Worm (Caenorhabditis elegans) whole organism, L3 larva: ENCODE results near the gene thoc-1.

Source experiments
- R02D3.7 ChIP-seq: fragments of 150-350 bp; optimal IDR thresholded peaks from 2 replicates; lab custom pipeline; 2014; ENCODE audit warnings: missing biosample characterization, missing genetic modification characterization
- ZK546.5 ChIP-seq: sonication (generic microtip); optimal IDR thresholded peaks from 2 replicates; lab custom pipeline; 2017; ENCODE audit warnings: missing biosample characterization, missing genetic modification characterization
- aly-2 ChIP-seq: fragments of 150-350 bp; optimal IDR thresholded peaks from 2 replicates; lab custom pipeline; 2014; ENCODE audit warnings: missing biosample characterization, missing genetic modification characterization
- ama-1 ChIP-seq: fragments of 150-350 bp; optimal IDR thresholded peaks from 2 replicates; lab custom pipeline; 2018
- ceh-16 ChIP-seq: sonication (generic microtip); optimal IDR thresholded peaks from 2 replicates; lab custom pipeline; 2017; ENCODE audit warnings: missing biosample characterization, missing genetic modification characterization
- ceh-28 ChIP-seq: fragments of 150-350 bp; optimal IDR thresholded peaks from 2 replicates; lab custom pipeline; 2014; ENCODE audit warnings: missing biosample characterization, missing genetic modification reagents, missing genetic modification characterization
- ceh-82 ChIP-seq: fragments of 150-350 bp; optimal IDR thresholded peaks from 2 replicates; lab custom pipeline; 2014; ENCODE audit warnings: missing biosample characterization, missing genetic modification characterization
- ceh-9 ChIP-seq: sonication (generic microtip); optimal IDR thresholded peaks from 2 replicates; lab custom pipeline; 2018; ENCODE audit warnings: missing biosample characterization, missing genetic modification characterization
- egl-27 ChIP-seq: sonication (generic microtip); optimal IDR thresholded peaks from 4 replicates; lab custom pipeline; 2017; ENCODE audit warnings: missing biosample characterization, missing genetic modification reagents, missing genetic modification characterization
- elt-1 ChIP-seq: fragments of 150-350 bp; optimal IDR thresholded peaks from 2 replicates; lab custom pipeline; 2014; ENCODE audit warnings: missing biosample characterization, missing genetic modification characterization
- elt-2 ChIP-seq: sonication (generic microtip); optimal IDR thresholded peaks from 2 replicates; lab custom pipeline; 2016; ENCODE audit warnings: missing genetic modification reagents, mild to moderate bottlenecking, missing genetic modification characterization, missing compliant biosample characterization
- elt-3 ChIP-seq, 3 experiments: fragments of 150-350 bp in 1 of 3; sonication (generic microtip) in 2 of 3; optimal IDR thresholded peaks; 2 replicates in 2 of 3; 4 replicates in 1 of 3; lab custom pipeline; 2014 to 2017; ENCODE audit warnings: missing biosample characterization in 3 of 3, missing genetic modification characterization in 3 of 3
- eor-1 ChIP-seq, 2 experiments: fragments of 150-350 bp; optimal IDR thresholded peaks; 2 replicates each; lab custom pipeline; 2014 to 2018; ENCODE audit warnings: missing biosample characterization in 2 of 2, missing genetic modification characterization in 2 of 2
- fkh-10 ChIP-seq: sonication (generic microtip); optimal IDR thresholded peaks from 2 replicates; lab custom pipeline; 2017; ENCODE audit warnings: missing biosample characterization, missing genetic modification reagents, missing genetic modification characterization
- fos-1 ChIP-seq: fragments of 150-350 bp; optimal IDR thresholded peaks from 2 replicates; lab custom pipeline; 2014; ENCODE audit warnings: missing biosample characterization, missing genetic modification characterization
- hmg-11 ChIP-seq: sonication (generic microtip); optimal IDR thresholded peaks from 2 replicates; lab custom pipeline; 2016; ENCODE audit warnings: missing genetic modification characterization, missing compliant biosample characterization
- jun-1 ChIP-seq: fragments of 150-350 bp; optimal IDR thresholded peaks from 2 replicates; lab custom pipeline; 2014; ENCODE audit warnings: missing biosample characterization, missing genetic modification reagents, missing genetic modification characterization
- lin-15B ChIP-seq: fragments of 150-350 bp; optimal IDR thresholded peaks from 2 replicates; lab custom pipeline; 2014; ENCODE audit warnings: missing biosample characterization, missing genetic modification characterization
- lin-39 ChIP-seq: fragments of 150-350 bp; optimal IDR thresholded peaks from 2 replicates; lab custom pipeline; 2018; ENCODE audit warnings: missing biosample characterization, missing genetic modification reagents, missing genetic modification characterization
- lsy-12 ChIP-seq: sonication (generic microtip); optimal IDR thresholded peaks from 2 replicates; lab custom pipeline; 2016; ENCODE audit warnings: mild to moderate bottlenecking, missing genetic modification characterization, missing compliant biosample characterization
- mdl-1 ChIP-seq: fragments of 150-350 bp; optimal IDR thresholded peaks from 2 replicates; lab custom pipeline; 2014; ENCODE audit warnings: missing biosample characterization, missing genetic modification characterization
- mml-1 ChIP-seq: fragments of 150-350 bp; sonication (generic microtip); optimal IDR thresholded peaks from 3 replicates; lab custom pipeline; 2014; ENCODE audit warnings: missing biosample characterization, missing genetic modification characterization
- nfya-1 ChIP-seq: sonication (generic microtip); optimal IDR thresholded peaks from 2 replicates; lab custom pipeline; 2017; ENCODE audit warnings: missing genetic modification characterization, mild to moderate bottlenecking, missing compliant biosample characterization, antibody characterized with exemption, moderate library complexity; ENCODE audit not compliant: insufficient read depth
- nhr-11 ChIP-seq: fragments of 150-350 bp; optimal IDR thresholded peaks from 2 replicates; lab custom pipeline; 2014; ENCODE audit warnings: missing biosample characterization, missing genetic modification characterization
- nhr-12 ChIP-seq: fragments of 150-350 bp; optimal IDR thresholded peaks from 2 replicates; lab custom pipeline; 2014; ENCODE audit warnings: missing biosample characterization, missing genetic modification characterization
- nhr-237 ChIP-seq: fragments of 150-350 bp; optimal IDR thresholded peaks from 2 replicates; lab custom pipeline; 2014; ENCODE audit warnings: missing biosample characterization, missing genetic modification characterization
- nhr-25 ChIP-seq: sonication (generic microtip); optimal IDR thresholded peaks from 2 replicates; lab custom pipeline; 2017; ENCODE audit warnings: missing biosample characterization, missing genetic modification characterization
- nhr-28 ChIP-seq: fragments of 150-350 bp; optimal IDR thresholded peaks from 2 replicates; lab custom pipeline; 2014; ENCODE audit warnings: missing biosample characterization, missing genetic modification characterization
- nhr-43 ChIP-seq: sonication (generic microtip); optimal IDR thresholded peaks from 2 replicates; lab custom pipeline; 2016; ENCODE audit warnings: mild to moderate bottlenecking, missing genetic modification characterization, missing compliant biosample characterization; ENCODE audit not compliant: poor library complexity, severe bottlenecking
- pha-4 ChIP-seq: fragments of 150-350 bp; optimal IDR thresholded peaks from 2 replicates; lab custom pipeline; 2014; ENCODE audit warnings: missing biosample characterization, missing genetic modification reagents, missing genetic modification characterization
- pqm-1 ChIP-seq: fragments of 150-350 bp; optimal IDR thresholded peaks from 2 replicates; lab custom pipeline; 2017; ENCODE audit warnings: missing biosample characterization, missing genetic modification characterization, inconsistent platforms
- sea-2 ChIP-seq: fragments of 150-350 bp; sonication (generic microtip); optimal IDR thresholded peaks from 4 replicates; lab custom pipeline; 2014; ENCODE audit warnings: missing biosample characterization, missing genetic modification reagents, missing genetic modification characterization
- skn-1 ChIP-seq: fragments of 150-350 bp; optimal IDR thresholded peaks from 2 replicates; lab custom pipeline; 2014; ENCODE audit warnings: missing biosample characterization, missing genetic modification characterization
- snpc-4 ChIP-seq: fragments of 150-350 bp; optimal IDR thresholded peaks from 2 replicates; lab custom pipeline; 2014; ENCODE audit warnings: missing biosample characterization, missing genetic modification characterization
- tbx-2 ChIP-seq: sonication (generic microtip); optimal IDR thresholded peaks from 2 replicates; lab custom pipeline; 2016; ENCODE audit warnings: mild to moderate bottlenecking, missing genetic modification characterization, missing compliant biosample characterization
- unc-39 ChIP-seq: sonication (generic microtip); optimal IDR thresholded peaks from 4 replicates; lab custom pipeline; 2017; ENCODE audit warnings: missing biosample characterization, missing genetic modification characterization
- unc-62 ChIP-seq: fragments of 150-350 bp; sonication (generic microtip); optimal IDR thresholded peaks from 4 replicates; lab custom pipeline; 2014; ENCODE audit warnings: missing biosample characterization, missing genetic modification reagents, missing genetic modification characterization
- zag-1 ChIP-seq: fragments of 150-350 bp; optimal IDR thresholded peaks from 2 replicates; lab custom pipeline; 2014; ENCODE audit warnings: missing biosample characterization, missing genetic modification characterization
- ztf-11 ChIP-seq: fragments of 150-350 bp; optimal IDR thresholded peaks from 2 replicates; lab custom pipeline; 2014; ENCODE audit warnings: missing biosample characterization, missing genetic modification characterization
- ztf-4 ChIP-seq: fragments of 150-350 bp; optimal IDR thresholded peaks from 2 replicates; lab custom pipeline; 2014; ENCODE audit warnings: missing biosample characterization, missing genetic modification characterization

The thoc-1 gene

DNA sequence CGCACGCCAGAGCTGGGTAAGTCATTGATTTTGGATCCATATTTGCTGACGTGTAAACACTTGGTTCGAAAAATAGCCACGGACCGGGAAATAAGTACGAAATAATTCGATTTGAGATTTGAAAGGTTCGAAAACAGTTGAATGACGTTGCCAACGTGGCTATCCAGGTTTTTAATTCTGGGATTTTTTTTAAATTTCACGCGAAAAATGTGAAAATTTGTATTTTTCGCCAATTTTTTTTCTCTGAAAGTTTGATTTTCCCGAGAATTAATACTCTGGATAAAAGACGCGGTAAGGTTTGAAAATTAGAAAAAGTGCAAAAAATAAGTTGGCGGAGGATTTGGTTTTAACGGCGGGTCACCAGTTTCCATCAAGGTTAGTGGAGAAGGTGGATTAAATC lies 38.9 kb downstream of the thoc-1 start, which contains the start of gene fbxc-48:
TSS of gene fbxc-48 (minus strand) at position 101 of the 400 bp plus-strand sequence.
- TF ChIP-seq sea-2 (GFP tag; lab: Kevin White, UChicago) = no peak
- TF ChIP-seq snpc-4 (tag; lab: Kevin White, UChicago) = no peak
- TF ChIP-seq elt-2 = no peak
- no peak for TF ChIP-seq lsy-12
- no peak for TF ChIP-seq elt-1 (tag; lab: Kevin White, UChicago)
- TF ChIP-seq pqm-1 (tag; lab: Kevin White, UChicago) = no peak
- TF ChIP-seq jun-1 (tag; lab: Kevin White, UChicago) = no peak
- TF ChIP-seq ztf-4 (tag; lab: Kevin White, UChicago) = no peak
- no peak for TF ChIP-seq ztf-11 (tag; lab: Kevin White, UChicago)
- TF ChIP-seq ceh-16 (tag; lab: Kevin White, UChicago) = no peak
- no peak for TF ChIP-seq unc-62 (GFP tag; lab: Kevin White, UChicago)

DNA sequence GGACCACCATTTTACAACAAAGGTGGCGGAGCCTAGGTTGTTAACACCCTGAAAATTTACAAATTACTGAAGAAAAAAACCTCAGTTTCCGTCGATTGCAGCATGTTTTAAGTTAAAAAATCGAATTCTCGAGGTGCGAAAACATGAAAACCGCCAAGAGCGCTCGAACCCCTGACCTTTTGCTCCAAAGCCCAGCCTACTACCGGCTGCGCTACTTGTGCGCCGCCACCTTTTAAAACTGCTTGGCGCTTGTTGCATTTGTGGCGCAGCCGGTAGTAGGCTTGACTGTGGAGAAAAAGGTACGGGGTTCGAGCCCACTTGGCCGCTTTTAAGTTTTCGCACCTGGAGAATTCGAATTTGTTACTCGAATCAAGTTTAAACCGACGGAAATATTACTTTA lies 48.2 kb downstream of the thoc-1 start, which contains the start of gene snt-6:
TSS of gene snt-6 (minus strand) at position 58 of the 400 bp plus-strand sequence.
- TF ChIP-seq ceh-16 (tag; lab: Kevin White, UChicago) = no peak
- TF ChIP-seq R02D3.7 (tag; lab: Kevin White, UChicago) = no peak
- no peak for TF ChIP-seq ztf-11 (tag; lab: Kevin White, UChicago)
- TF ChIP-seq eor-1 (tag; optimal IDR thresholded peaks at IDR 0.05; lab: Kevin White, UChicago) = no peak
- TF ChIP-seq fkh-10 = no peak
- TF ChIP-seq lin-15B (tag; lab: Kevin White, UChicago) = no peak
- no peak for TF ChIP-seq lsy-12
- no peak for TF ChIP-seq ceh-28 (tag; lab: Kevin White, UChicago)
- no peak for TF ChIP-seq nhr-11 (tag; lab: Kevin White, UChicago)
- TF ChIP-seq ztf-4 (tag; lab: Kevin White, UChicago) = no peak
- no peak for TF ChIP-seq skn-1 (tag; lab: Kevin White, UChicago)
- no peak for TF ChIP-seq egl-27
- TF ChIP-seq nhr-12 (tag; lab: Kevin White, UChicago) = no peak
- no peak for TF ChIP-seq ZK546.5 (tag; lab: Kevin White, UChicago)
- TF ChIP-seq mml-1 = no peak
- TF ChIP-seq zag-1 = no peak
- no peak for TF ChIP-seq hmg-11 (tag; lab: Kevin White, UChicago)
- TF ChIP-seq nhr-43 (tag; lab: Kevin White, UChicago) = no peak
- no peak for TF ChIP-seq jun-1 (tag; lab: Kevin White, UChicago)

DNA sequence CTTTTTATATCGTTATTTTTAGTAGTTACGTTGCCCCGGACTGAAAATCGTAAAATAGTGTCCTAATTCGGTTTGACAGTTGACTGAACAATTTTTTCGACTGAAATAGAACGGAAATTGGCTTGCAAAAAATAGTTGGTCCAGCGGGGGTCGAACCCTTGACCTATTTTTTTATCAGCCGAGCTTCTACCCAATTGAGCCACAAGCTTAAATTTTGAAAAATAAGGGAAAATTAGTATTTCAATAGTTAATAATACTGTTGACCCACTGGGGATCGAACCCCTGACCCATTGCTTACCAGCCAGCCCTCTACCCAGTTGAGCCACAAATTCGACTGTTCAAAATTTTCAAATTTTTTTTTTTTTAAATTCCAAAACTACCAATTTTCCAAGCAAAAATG lies 49.9 kb downstream of the thoc-1 start:
- TF ChIP-seq ceh-28 (tag; lab: Kevin White, UChicago) = no peak
- no peak for TF ChIP-seq nhr-28 (tag; lab: Kevin White, UChicago)
- no peak for TF ChIP-seq elt-2
- TF ChIP-seq skn-1 (tag; lab: Kevin White, UChicago) = no peak
- no peak for TF ChIP-seq nhr-237 (tag; lab: Kevin White, UChicago)
- no peak for TF ChIP-seq ztf-4 (tag; lab: Kevin White, UChicago)
- no peak for TF ChIP-seq mdl-1 (tag; lab: Kevin White, UChicago)
- no peak for TF ChIP-seq lin-15B (tag; lab: Kevin White, UChicago)

- no peak for TF ChIP-seq ztf-4 (tag; lab: Kevin White, UChicago)
- no peak for TF ChIP-seq elt-3 (tag; optimal IDR thresholded peaks at IDR 0.05; lab: Kevin White, UChicago)
- no peak for TF ChIP-seq nhr-25
- TF ChIP-seq unc-62 (GFP tag; lab: Kevin White, UChicago) = no peak
- TF ChIP-seq nhr-12 (tag; lab: Kevin White, UChicago) = no peak
Measured at ce11 chrII:753469-753868, 51.6 kb downstream of the thoc-1 start.

DNA sequence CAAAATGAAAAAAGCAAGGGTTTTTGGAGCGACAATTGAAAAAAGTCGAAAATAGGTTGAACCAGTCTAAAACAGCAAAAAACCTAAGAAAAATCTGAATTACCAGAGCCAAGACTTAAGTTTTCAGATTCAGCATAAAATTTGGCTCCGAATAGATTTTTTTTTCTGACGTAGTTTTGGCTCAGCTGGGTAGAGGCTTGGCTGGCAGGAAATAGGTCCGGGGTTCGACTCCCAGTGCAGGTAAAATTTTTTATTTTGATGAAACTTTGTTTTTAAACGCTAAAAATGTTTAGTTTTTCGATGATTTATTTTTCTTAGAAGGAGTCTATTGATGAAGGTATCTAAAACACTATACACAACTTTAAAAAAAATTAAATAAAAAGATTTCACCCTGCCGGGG lies 53.1 kb downstream of the thoc-1 start:
- TF ChIP-seq aly-2 = no peak
- TF ChIP-seq ceh-82 = no peak
- TF ChIP-seq nhr-12 (tag; lab: Kevin White, UChicago) = no peak
- TF ChIP-seq fkh-10 = no peak
- TF ChIP-seq lin-39 (tag; lab: Kevin White, UChicago) = no peak
- TF ChIP-seq nhr-43 (tag; lab: Kevin White, UChicago) = no peak
- TF ChIP-seq unc-39 = no peak
- TF ChIP-seq ceh-9 (tag; lab: Kevin White, UChicago) = no peak
- no peak for TF ChIP-seq nhr-25
- TF ChIP-seq fos-1 (tag; lab: Kevin White, UChicago) = no peak
- TF ChIP-seq nfya-1 (tag; lab: Kevin White, UChicago) = no peak
- no peak for TF ChIP-seq ztf-4 (tag; lab: Kevin White, UChicago)
- no peak for TF ChIP-seq tbx-2
- no peak for TF ChIP-seq jun-1 (tag; lab: Kevin White, UChicago)
- no peak for TF ChIP-seq ama-1
- TF ChIP-seq mml-1 = no peak
- TF ChIP-seq skn-1 (tag; lab: Kevin White, UChicago) = no peak
- no peak for TF ChIP-seq pha-4 (tag; lab: Kevin White, UChicago)
- TF ChIP-seq hmg-11 (tag; lab: Kevin White, UChicago) = no peak
